Fruit fly (Drosophila melanogaster): ENCODE data around the gene yata.

The yata gene

dm6 chr3R:29772090-29772794, 23.2 kb downstream of the yata start (continued):
- no peak for TF ChIP-seq CG11398 (GFP tag; optimal IDR thresholded peaks at IDR 0.05)
- TF ChIP-seq CG13775 (GFP tag; optimal IDR thresholded peaks at IDR 0.05) = peak; percentile 74
- TF ChIP-seq CG7372 (GFP tag; IDR thresholded peaks at IDR 0.05) = no peak
- TF ChIP-seq wdn (GFP tag; IDR thresholded peaks at IDR 0.05) = no peak
- no peak for TF ChIP-seq CG31224 (GFP tag; IDR thresholded peaks at IDR 0.05)
- no peak for TF ChIP-seq luna (GFP tag; optimal IDR thresholded peaks at IDR 0.05)
- TF ChIP-seq CG15514 (GFP tag; optimal IDR thresholded peaks at IDR 0.05) = peak; percentile 98
- peak; percentile 75 for TF ChIP-seq NFAT (GFP tag; IDR thresholded peaks at IDR 0.05)
- TF ChIP-seq fd102C (GFP tag; optimal IDR thresholded peaks at IDR 0.05) = no peak
- no peak for TF ChIP-seq cwo (GFP tag; optimal IDR thresholded peaks at IDR 0.05)
- TF ChIP-seq cato (GFP tag; optimal IDR thresholded peaks at IDR 0.05; ENCODE audit: borderline replicate concordance) = no peak
- TF ChIP-seq CG4617 (GFP tag; optimal IDR thresholded peaks at IDR 0.05; ENCODE audit: borderline replicate concordance) = no peak
- peak; percentile 33 for TF ChIP-seq CG18619 (GFP tag; optimal IDR thresholded peaks at IDR 0.05)
- peak; percentile 61 for TF ChIP-seq Sox100B (GFP tag; optimal IDR thresholded peaks at IDR 0.05)
- no peak for TF ChIP-seq CG17829 (tag; optimal IDR thresholded peaks at IDR 0.05)
- TF ChIP-seq chm (GFP tag; IDR thresholded peaks at IDR 0.05) = no peak
- TF ChIP-seq kay (GFP tag; optimal IDR thresholded peaks at IDR 0.05) = no peak
- TF ChIP-seq CG3838 (GFP tag; optimal IDR thresholded peaks at IDR 0.05) = no peak
- TF ChIP-seq Fer1 (GFP tag; optimal IDR thresholded peaks at IDR 0.05) = no peak
- peak; percentile 3 for TF ChIP-seq pum (GFP tag; optimal IDR thresholded peaks at IDR 0.05)
- TF ChIP-seq ara (GFP tag; IDR thresholded peaks at IDR 0.05) = no peak
- TF ChIP-seq CG2129 (GFP tag; IDR thresholded peaks at IDR 0.05; ENCODE audit: partially characterized antibody) = no peak
- TF ChIP-seq Rfx (GFP tag; IDR thresholded peaks at IDR 0.05) = peak; percentile 71
- TF ChIP-seq hb (GFP tag; IDR thresholded peaks at IDR 0.05; ENCODE audit: partially characterized antibody) = no peak
- TF ChIP-seq CrebB (tag; optimal IDR thresholded peaks at IDR 0.05) = no peak
- TF ChIP-seq pnt (GFP tag; optimal IDR thresholded peaks at IDR 0.05) = no peak
- peak; percentile 51 for TF ChIP-seq Usf (GFP tag; optimal IDR thresholded peaks at IDR 0.05)
- peak; percentile 8 for TF ChIP-seq CG17359 (tag; optimal IDR thresholded peaks at IDR 0.05)
- TF ChIP-seq CG4404 (GFP tag; IDR thresholded peaks at IDR 0.05) = no peak
- TF ChIP-seq HHEX (GFP tag; optimal IDR thresholded peaks at IDR 0.05) = no peak
- no peak for TF ChIP-seq CG9609 (GFP tag; optimal IDR thresholded peaks at IDR 0.05)
- TF ChIP-seq chn (GFP tag; optimal IDR thresholded peaks at IDR 0.05) = no peak
- no peak for TF ChIP-seq lov (optimal IDR thresholded peaks at IDR 0.05)
- TF ChIP-seq lov (GFP tag; IDR thresholded peaks at IDR 0.05) = no peak
- TF ChIP-seq Bteb2 (GFP tag; optimal IDR thresholded peaks at IDR 0.05) = no peak
- no peak for TF ChIP-seq CG15479 (GFP tag; optimal IDR thresholded peaks at IDR 0.05)
- TF ChIP-seq dmrt99B (tag; optimal IDR thresholded peaks at IDR 0.05) = peak; percentile 14
- no peak for TF ChIP-seq CG33213 (GFP tag; optimal IDR thresholded peaks at IDR 0.05)
- TF ChIP-seq tx (GFP tag; optimal IDR thresholded peaks at IDR 0.05) = no peak
- 0 out of 3 replicates have a peak, but pooled peaks have one; percentile 33 for TF ChIP-seq dysf (GFP tag; IDR thresholded peaks at IDR 0.05)
- peak; percentile 10 for TF ChIP-seq HLH54F (GFP tag; optimal IDR thresholded peaks at IDR 0.05)
- no peak for TF ChIP-seq gro (GFP tag; optimal IDR thresholded peaks at IDR 0.05)
- no peak for TF ChIP-seq disco-r (GFP tag; optimal IDR thresholded peaks at IDR 0.05)
- TF ChIP-seq D19B (GFP tag; optimal IDR thresholded peaks at IDR 0.05) = peak; percentile 42
- TF ChIP-seq oc (tag; optimal IDR thresholded peaks at IDR 0.05) = no peak
- no peak for TF ChIP-seq Lim3 (GFP tag; IDR thresholded peaks at IDR 0.05)
- no peak for TF ChIP-seq CG7987 (GFP tag; optimal IDR thresholded peaks at IDR 0.05)
- TF ChIP-seq Mad (GFP tag; optimal IDR thresholded peaks at IDR 0.05) = no peak
- no peak for TF ChIP-seq Fer2 (tag; optimal IDR thresholded peaks at IDR 0.05)
- no peak for TF ChIP-seq jing (GFP tag; optimal IDR thresholded peaks at IDR 0.05)

All from whole organism, embryonic.